Worm (Caenorhabditis elegans) whole organism, young adult: ENCODE data around the gene fkh-3.

Experiments used
- B0035.1 ChIP-seq: sonication (generic microtip); optimal IDR thresholded peaks from 2 replicates; lab custom pipeline; 2016; ENCODE audit warnings: missing genetic modification characterization, mild to moderate bottlenecking, missing compliant biosample characterization, missing genotype, missing genetic modification reagents
- Y56A3A.18 ChIP-seq: fragments of 200-800 bp; sonication (Bioruptor generic); IDR thresholded peaks from 2 replicates; pipeline ENCODE4 v1.3.6; 2022; ENCODE audit warnings: missing genetic modification reagents, missing genetic modification characterization, missing compliant biosample characterization
- athp-1 ChIP-seq: sonication (generic microtip); optimal IDR thresholded peaks from 2 replicates; lab custom pipeline; 2017; ENCODE audit warnings: mild to moderate bottlenecking, missing genetic modification characterization, missing compliant biosample characterization
- attf-6 ChIP-seq: fragments of 200-800 bp; sonication (Bioruptor generic); IDR thresholded peaks from 2 replicates; pipeline ENCODE4 v1.3.6; 2022; ENCODE audit warnings: missing genetic modification reagents, missing genetic modification characterization, missing compliant biosample characterization
- bed-1 ChIP-seq: fragments of 200-800 bp; sonication (Bioruptor generic); IDR thresholded peaks from 2 replicates; pipeline ENCODE4 v1.3.6; 2022; ENCODE audit warnings: missing genetic modification reagents, missing genetic modification characterization, missing compliant biosample characterization
- ceh-58 ChIP-seq: fragments of 200-800 bp; sonication (Bioruptor generic); IDR thresholded peaks from 2 replicates; pipeline ENCODE4 v1.3.6; 2022; ENCODE audit warnings: missing genetic modification characterization, missing compliant biosample characterization
- ceh-91 ChIP-seq: fragments of 200-800 bp; sonication (Bioruptor generic); IDR thresholded peaks from 2 replicates; pipeline ENCODE4 v1.3.6; 2022; ENCODE audit warnings: missing genetic modification reagents, missing genetic modification characterization, missing compliant biosample characterization
- efl-1 ChIP-seq: fragments of 150-350 bp; optimal IDR thresholded peaks from 2 replicates; lab custom pipeline; 2014; ENCODE audit warnings: missing biosample characterization, missing genetic modification reagents, missing genetic modification characterization
- egrh-3 ChIP-seq: fragments of 200-800 bp; sonication (Bioruptor generic); IDR thresholded peaks from 2 replicates; pipeline ENCODE4 v1.3.6; 2022; ENCODE audit warnings: missing genetic modification reagents, missing genetic modification characterization, missing compliant biosample characterization
- gei-17 ChIP-seq: fragments of 200-800 bp; sonication (Bioruptor generic); optimal IDR thresholded peaks from 2 replicates; lab custom pipeline; 2018; ENCODE audit warnings: mild to moderate bottlenecking, missing genetic modification characterization, missing compliant biosample characterization
- hmg-1.2 ChIP-seq: fragments of 200-800 bp; sonication (Bioruptor generic); IDR thresholded peaks from 2 replicates; pipeline ENCODE4 v1.3.6; 2022; ENCODE audit warnings: missing genetic modification reagents, missing genetic modification characterization, missing compliant biosample characterization
- hsf-1 ChIP-seq: fragments of 200-800 bp; sonication (Bioruptor generic); IDR thresholded peaks from 2 replicates; pipeline ENCODE4 v1.3.6; 2022; ENCODE audit warnings: missing genetic modification reagents, missing genetic modification characterization, missing compliant biosample characterization
- lsy-27 ChIP-seq: sonication (generic microtip); optimal IDR thresholded peaks from 2 replicates; lab custom pipeline; 2017; ENCODE audit warnings: missing genetic modification characterization, mild to moderate bottlenecking, missing compliant biosample characterization, antibody characterized with exemption, missing genotype, borderline replicate concordance; ENCODE audit not compliant: insufficient read depth
- nfya-1 ChIP-seq: sonication (generic microtip); optimal IDR thresholded peaks from 2 replicates; lab custom pipeline; 2017; ENCODE audit warnings: antibody characterized with exemption, missing compliant biosample characterization, missing genetic modification characterization, borderline replicate concordance; ENCODE audit not compliant: insufficient read depth
- nhr-179 ChIP-seq: sonication (generic microtip); optimal IDR thresholded peaks from 2 replicates; lab custom pipeline; 2016; ENCODE audit warnings: mild to moderate bottlenecking, missing genetic modification characterization, missing compliant biosample characterization
- sea-2 ChIP-seq: fragments of 200-800 bp; sonication (Bioruptor generic); IDR thresholded peaks from 2 replicates; pipeline ENCODE4 v1.3.6; 2022; ENCODE audit warnings: missing genetic modification characterization, missing compliant biosample characterization
- snpc-3.4 ChIP-seq: sonication (generic microtip); optimal IDR thresholded peaks from 2 replicates; lab custom pipeline; 2017; ENCODE audit warnings: missing genetic modification characterization, mild to moderate bottlenecking, missing compliant biosample characterization, antibody characterized with exemption, moderate library complexity, missing genotype, missing genetic modification reagents
- snpc-4 ChIP-seq, 5 experiments: fragments of 150-350 bp in 1 of 5; sonication (generic microtip) in 4 of 5; optimal IDR thresholded peaks; 2 replicates each; lab custom pipeline; 2014 to 2018; ENCODE audit warnings: missing genetic modification characterization in 5 of 5, missing biosample characterization in 3 of 5, antibody characterized with exemption in 2 of 5, mild to moderate bottlenecking in 2 of 5, missing compliant biosample characterization in 2 of 5, missing genotype in 2 of 5, moderate library complexity in 2 of 5, missing genetic modification reagents in 1 of 5
- sptf-2 ChIP-seq: fragments of 200-800 bp; sonication (Bioruptor generic); optimal IDR thresholded peaks from 2 replicates; lab custom pipeline; 2018; ENCODE audit warnings: mild to moderate bottlenecking, missing genetic modification characterization, missing compliant biosample characterization
- xnd-1 ChIP-seq: sonication (generic microtip); optimal IDR thresholded peaks from 2 replicates; lab custom pipeline; 2016; ENCODE audit warnings: missing genotype, missing genetic modification reagents, missing genetic modification characterization, missing compliant biosample characterization
- zfh-2 ChIP-seq: fragments of 200-800 bp; sonication (Bioruptor generic); conservative IDR thresholded peaks from 2 replicates; pipeline ENCODE4 v1.3.6; 2022; ENCODE audit warnings: missing genetic modification reagents, missing genetic modification characterization, missing compliant biosample characterization

Gene fkh-3

ce11 chrX:13379072-13379471, 44.2 kb downstream of the fkh-3 start:
- TF ChIP-seq xnd-1 (no peak), ceh-58 (no peak), Y56A3A.18 (GFP tag; lab: Robert Waterston, UW) (no peak), bed-1 (no peak), efl-1 (GFP tag; lab: Kevin White, UChicago) (no peak), sea-2 (GFP tag; lab: Robert Waterston, UW) (no peak), snpc-4 (GFP tag; optimal IDR thresholded peaks at IDR 0.05; lab: Kevin White, UChicago) (no peak), snpc-4 (tag; optimal IDR thresholded peaks at IDR 0.05; lab: Kevin White, UChicago) (no peak), B0035.1 (tag; lab: Kevin White, UChicago) (no peak), athp-1 (tag; lab: Kevin White, UChicago) (no peak), hmg-1.2 (no peak), ceh-91 (GFP tag; lab: Robert Waterston, UW) (no peak), nhr-179 (tag; lab: Kevin White, UChicago) (no peak), lsy-27 (no peak), sptf-2 (GFP tag; lab: Kevin White, UChicago) (no peak), gei-17 (no peak), hsf-1 (GFP tag; lab: Robert Waterston, UW) (no peak)

DNA sequence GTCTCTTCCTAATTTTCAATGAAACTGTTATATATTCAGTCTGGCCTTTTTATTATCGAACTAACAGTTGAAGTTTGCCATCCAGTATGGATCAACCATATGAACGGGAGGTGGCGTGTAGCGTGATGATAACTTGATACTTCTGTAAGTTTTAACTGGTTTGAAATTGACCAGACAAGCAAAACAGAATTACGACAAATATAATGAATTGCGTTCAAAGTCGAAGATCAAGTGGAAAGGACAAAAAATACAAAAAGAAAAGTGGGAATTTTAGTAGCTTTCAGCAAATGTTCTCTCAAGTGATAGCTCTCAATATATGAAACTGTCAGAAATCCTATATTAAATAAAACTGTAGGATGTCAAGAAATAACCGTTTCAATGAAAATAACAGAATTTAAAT, 46.4 kb downstream of the fkh-3 start, which contains the start of the genes C49F8.14 and gem-1:
Gene C49F8.14 (minus strand): TSS at position 99 of the 400 bp plus-strand sequence.
Gene gem-1 (minus strand): TSS at position 142 of the 400 bp plus-strand sequence.
- TF ChIP-seq nfya-1 (tag; lab: Kevin White, UChicago) = no peak
- no peak for TF ChIP-seq attf-6 (GFP tag; lab: Robert Waterston, UW)

ce11 chrX:13376185-13376584, 47.1 kb downstream of the fkh-3 start:
- TF ChIP-seq snpc-3.4 (tag; lab: Kevin White, UChicago) = no peak
- peak; percentile 78 for TF ChIP-seq zfh-2 (GFP tag; lab: Robert Waterston, UW)
- peak; percentile 48; the same call in 1 of the 2 replicates for TF ChIP-seq egrh-3 (GFP tag; lab: Robert Waterston, UW)
